Worm (Caenorhabditis elegans) whole organism, mixed stage, embryonic: ENCODE results near the gene shl-1.

Experiments
- blmp-1 ChIP-seq: fragments of 150-350 bp; optimal IDR thresholded peaks from 2 replicates; lab custom pipeline; 2014; ENCODE audit warnings: missing biosample characterization, missing genetic modification characterization
- ceh-83 ChIP-seq: fragments of 200-800 bp; sonication (Bioruptor generic); optimal IDR thresholded peaks from 2 replicates; lab custom pipeline; 2018; ENCODE audit warnings: mild to moderate bottlenecking, missing genetic modification characterization, missing compliant biosample characterization
- ces-1 ChIP-seq: fragments of 150-350 bp; optimal IDR thresholded peaks from 2 replicates; lab custom pipeline; 2014; ENCODE audit warnings: missing biosample characterization, missing genetic modification reagents, missing genetic modification characterization
- lsy-2 ChIP-seq: fragments of 150-350 bp; optimal IDR thresholded peaks from 2 replicates; lab custom pipeline; 2014; ENCODE audit warnings: missing biosample characterization, missing genetic modification characterization
- mab-5 ChIP-seq: fragments of 150-350 bp; optimal IDR thresholded peaks from 2 replicates; lab custom pipeline; 2014; ENCODE audit warnings: missing biosample characterization, missing genetic modification characterization
- nhr-237 ChIP-seq: fragments of 150-350 bp; optimal IDR thresholded peaks from 2 replicates; lab custom pipeline; 2014; ENCODE audit warnings: missing biosample characterization, missing genetic modification characterization
- nhr-28 ChIP-seq: fragments of 150-350 bp; optimal IDR thresholded peaks from 2 replicates; lab custom pipeline; 2014; ENCODE audit warnings: missing biosample characterization, missing genetic modification characterization
- snpc-4 ChIP-seq: fragments of 150-350 bp; optimal IDR thresholded peaks from 2 replicates; lab custom pipeline; 2014; ENCODE audit warnings: missing biosample characterization, missing genetic modification characterization
- unc-62 ChIP-seq: fragments of 150-350 bp; optimal IDR thresholded peaks from 2 replicates; lab custom pipeline; 2014; ENCODE audit warnings: missing biosample characterization, missing genetic modification reagents, missing genetic modification characterization

DNA sequence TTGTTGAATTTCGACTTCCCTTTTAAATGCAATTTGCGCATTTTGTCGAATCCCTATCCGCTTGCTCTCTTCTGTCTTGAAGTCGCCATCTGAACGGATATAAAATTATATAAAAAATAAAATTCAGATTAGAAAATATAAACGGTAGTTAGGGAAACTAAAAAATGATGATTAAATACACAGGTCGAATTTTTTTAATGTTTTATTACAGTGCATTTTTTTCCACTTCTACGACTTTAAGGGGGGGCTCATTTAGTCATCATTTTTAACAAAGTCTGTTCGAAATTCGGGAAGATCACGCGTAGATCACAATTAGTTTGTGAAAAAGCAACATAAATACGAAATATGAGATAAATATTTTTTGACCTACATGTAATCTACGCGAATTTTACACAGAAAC, 41.0 kb downstream of the shl-1 start, which contains the start of gene Y73B6BL.14:
- TF ChIP-seq snpc-4 (tag; lab: Kevin White, UChicago) (no peak), blmp-1 (tag; lab: Kevin White, UChicago) (no peak), nhr-237 (no peak), nhr-28 (no peak), unc-62 (GFP tag; lab: Kevin White, UChicago) (no peak), lsy-2 (no peak), ceh-83 (GFP tag; lab: Kevin White, UChicago) (no peak), mab-5 (tag; lab: Kevin White, UChicago) (no peak), ces-1 (GFP tag; lab: Kevin White, UChicago) (no peak)
